Worm (Caenorhabditis elegans) whole organism, early embryonic: ENCODE data around the gene spt-4.

Source experiments
- aly-1 ChIP-seq: sonication (generic microtip); optimal IDR thresholded peaks from 2 replicates; lab custom pipeline; 2016; ENCODE audit warnings: missing genetic modification characterization, missing compliant biosample characterization
- ama-1 ChIP-seq: fragments of 150-350 bp; optimal IDR thresholded peaks from 2 replicates; lab custom pipeline; 2014
- ceh-13 ChIP-seq: fragments of 200-800 bp; sonication (Bioruptor generic); optimal IDR thresholded peaks from 2 replicates; lab custom pipeline; 2018; ENCODE audit warnings: mild to moderate bottlenecking, missing genetic modification characterization, missing compliant biosample characterization
- ceh-36 ChIP-seq: sonication (generic microtip); optimal IDR thresholded peaks from 2 replicates; lab custom pipeline; 2016; ENCODE audit warnings: missing genetic modification characterization, inconsistent platforms, missing compliant biosample characterization
- ets-7 ChIP-seq: sonication (generic microtip); optimal IDR thresholded peaks from 2 replicates; lab custom pipeline; 2016; ENCODE audit warnings: missing genotype, missing genetic modification characterization, missing compliant biosample characterization
- hmbx-1 ChIP-seq: sonication (generic microtip); optimal IDR thresholded peaks from 2 replicates; lab custom pipeline; 2016; ENCODE audit warnings: mild to moderate bottlenecking, missing genetic modification characterization, missing compliant biosample characterization
- hmg-4 ChIP-seq: fragments of 200-800 bp; sonication (Bioruptor generic); optimal IDR thresholded peaks from 2 replicates; lab custom pipeline; 2018; ENCODE audit warnings: mild to moderate bottlenecking, missing genetic modification characterization, missing compliant biosample characterization
- tbx-11 ChIP-seq: fragments of 200-800 bp; sonication (Bioruptor generic); IDR thresholded peaks from 2 replicates; pipeline ENCODE4 v1.3.6; 2022; ENCODE audit warnings: missing genetic modification characterization, missing compliant biosample characterization

DNA sequence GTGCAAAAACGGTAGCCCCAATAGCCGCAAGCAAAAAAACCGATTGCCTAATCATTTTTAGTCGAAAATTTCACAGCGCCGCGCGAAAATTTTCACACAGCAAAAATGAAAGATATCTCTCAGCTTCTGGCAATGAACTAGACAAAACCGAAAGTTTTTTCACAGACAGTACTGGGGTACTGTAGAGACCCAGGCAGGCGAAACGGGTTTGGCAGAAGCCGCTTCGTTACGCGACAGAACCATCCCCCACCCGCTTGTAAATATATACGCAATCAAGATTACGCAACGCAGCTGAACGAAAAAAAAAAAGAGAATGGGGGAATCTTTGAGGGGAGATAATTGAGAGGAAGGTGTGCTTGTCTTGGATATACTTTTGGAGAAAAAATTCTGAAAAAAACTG, 50.0 kb downstream of the spt-4 start, which contains the start of gene H10E21.4:
- TF ChIP-seq ama-1 (lab: Kevin White, UChicago) (no peak), ceh-13 (GFP tag; lab: Kevin White, UChicago) (no peak), hmg-4 (GFP tag; lab: Kevin White, UChicago) (no peak), ceh-36 (tag; lab: Kevin White, UChicago) (no peak), ets-7 (tag; lab: Kevin White, UChicago) (no peak), aly-1 (tag; lab: Kevin White, UChicago) (no peak), tbx-11 (GFP tag; lab: Robert Waterston, UW) (no peak), hmbx-1 (tag; lab: Kevin White, UChicago) (no peak)
